Fruit fly (Drosophila melanogaster) whole organism, embryonic: ENCODE results near the gene Hexo1.

Experiments used
- Awh ChIP-seq: fragments of 200-800 bp; sonication (Bioruptor generic); IDR thresholded peaks from 2 replicates; pipeline ENCODE4, ENCODE4 v1.3.6; 2022; ENCODE audit warnings: missing biosample characterization, missing genetic modification characterization
- BEAF-32 ChIP-seq: fragments of 200-800 bp; sonication (Bioruptor generic); optimal IDR thresholded peaks from 3 replicates; lab custom pipeline; 2017; ENCODE audit warnings: missing biosample characterization, missing genetic modification characterization, mild to moderate bottlenecking, moderate library complexity, missing genetic modification reagents
- CG10209 ChIP-seq: fragments of 200-800 bp; sonication (Bioruptor generic); optimal IDR thresholded peaks from 3 replicates; lab custom pipeline; 2017; ENCODE audit warnings: missing biosample characterization, mild to moderate bottlenecking, missing genetic modification characterization, missing genetic modification reagents
- CG11398 ChIP-seq: fragments of 200-800 bp; sonication (Bioruptor generic); optimal IDR thresholded peaks from 2 replicates; lab custom pipeline; 2016; ENCODE audit warnings: missing biosample characterization, missing genetic modification characterization
- CG11560 ChIP-seq: fragments of 200-800 bp; sonication (Bioruptor generic); IDR thresholded peaks from 3 replicates; pipeline ENCODE4 v1.3.6; 2022; ENCODE audit warnings: missing biosample characterization, missing genetic modification characterization
- CG14441 ChIP-seq: fragments of 200-800 bp; sonication (Bioruptor generic); IDR thresholded peaks from 2 replicates; pipeline ENCODE4 v1.3.6; 2022; ENCODE audit warnings: missing biosample characterization, missing genetic modification characterization
- CG15011 ChIP-seq: fragments of 200-800 bp; sonication (Bioruptor generic); optimal IDR thresholded peaks from 3 replicates; lab custom pipeline; 2018; ENCODE audit warnings: missing biosample characterization, mild to moderate bottlenecking, missing genetic modification characterization
- CG1529 ChIP-seq: fragments of 200-800 bp; sonication (Bioruptor generic); optimal IDR thresholded peaks from 3 replicates; lab custom pipeline; 2018; ENCODE audit warnings: missing biosample characterization, missing genetic modification characterization
- CG16779 ChIP-seq: fragments of 200-800 bp; sonication (Bioruptor generic); IDR thresholded peaks from 2 replicates; pipeline ENCODE4 v1.3.6; 2022; ENCODE audit warnings: missing biosample characterization, missing genetic modification characterization
- CG16815 ChIP-seq: fragments of 200-800 bp; sonication (Bioruptor generic); optimal IDR thresholded peaks from 3 replicates; lab custom pipeline; 2017; ENCODE audit warnings: missing biosample characterization, mild to moderate bottlenecking, missing genetic modification characterization
- CG17359 ChIP-seq: fragments of 200-800 bp; sonication (Bioruptor generic); optimal IDR thresholded peaks from 3 replicates; lab custom pipeline; 2018; ENCODE audit warnings: missing biosample characterization, mild to moderate bottlenecking, missing genetic modification characterization, moderate library complexity
- CG17361 ChIP-seq: fragments of 200-800 bp; sonication (Bioruptor generic); IDR thresholded peaks from 3 replicates; pipeline ENCODE4 v1.3.6; 2022; ENCODE audit warnings: missing biosample characterization, missing genetic modification characterization
- CG18262 ChIP-seq: fragments of 200-800 bp; optimal IDR thresholded peaks from 3 replicates; lab custom pipeline; 2019; ENCODE audit warnings: missing biosample characterization, mild to moderate bottlenecking, missing genetic modification characterization, moderate library complexity
- CG18764 ChIP-seq: fragments of 200-800 bp; sonication (Bioruptor generic); optimal IDR thresholded peaks from 3 replicates; lab custom pipeline; 2016; ENCODE audit warnings: missing biosample characterization, missing genetic modification characterization
- CG2712 ChIP-seq: fragments of 200-800 bp; optimal IDR thresholded peaks from 3 replicates; lab custom pipeline; 2019; ENCODE audit warnings: missing biosample characterization, mild to moderate bottlenecking, missing genetic modification characterization, moderate library complexity
- CG31441 ChIP-seq: fragments of 200-800 bp; sonication (Bioruptor generic); IDR thresholded peaks from 2 replicates; pipeline ENCODE4 v1.3.6; 2022; ENCODE audit warnings: missing biosample characterization, missing genetic modification characterization
- CG7556 ChIP-seq: fragments of 200-800 bp; sonication (Bioruptor generic); optimal IDR thresholded peaks from 2 replicates; lab custom pipeline; 2017; ENCODE audit warnings: missing biosample characterization, mild to moderate bottlenecking, missing genetic modification characterization
- CG7745 ChIP-seq: fragments of 200-800 bp; sonication (Bioruptor generic); optimal IDR thresholded peaks from 2 replicates; lab custom pipeline; 2018; ENCODE audit warnings: missing biosample characterization, mild to moderate bottlenecking, missing genetic modification characterization, moderate library complexity
- CG7928 ChIP-seq: fragments of 200-800 bp; sonication (Bioruptor generic); optimal IDR thresholded peaks from 2 replicates; lab custom pipeline; 2017; ENCODE audit warnings: missing biosample characterization, mild to moderate bottlenecking, missing genetic modification characterization
- Dfd ChIP-seq, 2 experiments: fragments of >200 bp; optimal IDR thresholded peaks; 2 replicates each; lab custom pipeline; 2017; ENCODE audit warnings: missing biosample characterization in 2 of 2, missing genetic modification characterization in 2 of 2
- Dip2 ChIP-seq: fragments of 200-800 bp; sonication (Bioruptor generic); IDR thresholded peaks from 2 replicates; pipeline ENCODE4 v1.3.6; 2022; ENCODE audit warnings: missing biosample characterization, missing genetic modification characterization
- Doc2 ChIP-seq: fragments of 200-800 bp; sonication (Bioruptor generic); IDR thresholded peaks from 2 replicates; pipeline ENCODE4 v1.3.6; 2022; ENCODE audit warnings: missing biosample characterization, missing genetic modification characterization
- Elba2 ChIP-seq: fragments of 200-800 bp; sonication (Bioruptor generic); optimal IDR thresholded peaks from 3 replicates; lab custom pipeline; 2016; ENCODE audit warnings: missing biosample characterization, missing genetic modification characterization
- Ets97D ChIP-seq: fragments of 200-800 bp; sonication (Bioruptor generic); optimal IDR thresholded peaks from 3 replicates; lab custom pipeline; 2016; ENCODE audit warnings: missing biosample characterization, missing genetic modification characterization
- H15 ChIP-seq: fragments of 200-800 bp; sonication (Bioruptor generic); IDR thresholded peaks from 3 replicates; pipeline ENCODE4 v1.3.6; 2022; ENCODE audit warnings: missing biosample characterization, missing genetic modification characterization
- HLH4C ChIP-seq: fragments of 200-800 bp; sonication (Bioruptor generic); IDR thresholded peaks from 3 replicates; pipeline ENCODE4 v1.3.6; 2022; ENCODE audit warnings: missing biosample characterization, missing genetic modification characterization; ENCODE audit not compliant: partially characterized antibody
- Hr39 ChIP-seq: fragments of >200 bp; optimal IDR thresholded peaks from 2 replicates; lab custom pipeline; 2017
- Lhr ChIP-seq: fragments of 200-800 bp; sonication (Bioruptor generic); optimal IDR thresholded peaks from 3 replicates; lab custom pipeline; 2017; ENCODE audit warnings: mild to moderate bottlenecking, missing biosample characterization, missing genetic modification reagents, missing genetic modification characterization
- Max ChIP-seq: fragments of 200-800 bp; sonication (Bioruptor generic); optimal IDR thresholded peaks from 2 replicates; lab custom pipeline; 2016; ENCODE audit warnings: missing biosample characterization, mild to moderate bottlenecking, missing genetic modification characterization
- Opbp ChIP-seq: fragments of 200-800 bp; sonication (Bioruptor generic); IDR thresholded peaks from 3 replicates; pipeline ENCODE4 v1.3.6; 2022; ENCODE audit warnings: missing biosample characterization, missing genetic modification characterization; ENCODE audit not compliant: partially characterized antibody
- Pdp1 ChIP-seq, 2 experiments: fragments of 200-800 bp; sonication (Bioruptor generic); optimal IDR thresholded peaks; 3 replicates each; lab custom pipeline; 2016; ENCODE audit warnings: missing biosample characterization in 2 of 2, missing genetic modification characterization in 2 of 2, mild to moderate bottlenecking in 1 of 2, moderate library complexity in 1 of 2
- Rx ChIP-seq: fragments of 200-800 bp; sonication (Bioruptor generic); IDR thresholded peaks from 2 replicates; pipeline ENCODE4 v1.3.6; 2022; ENCODE audit warnings: missing biosample characterization, missing genetic modification characterization
- Stat92E ChIP-seq, 3 experiments: fragments of >200 bp in 2 of 3; fragments of 200-800 bp in 1 of 3; sonication (Bioruptor generic) in 1 of 3; optimal IDR thresholded peaks; 2 replicates each; lab custom pipeline; 2017 to 2019; ENCODE audit warnings: missing biosample characterization in 3 of 3, missing genetic modification characterization in 3 of 3, mild to moderate bottlenecking in 1 of 3, moderate library complexity in 1 of 3
- aop ChIP-seq: fragments of 200-800 bp; sonication (Bioruptor generic); IDR thresholded peaks from 2 replicates; pipeline ENCODE4 v1.3.6; 2022; ENCODE audit warnings: missing biosample characterization, missing genetic modification characterization
- br ChIP-seq: fragments of >200 bp; optimal IDR thresholded peaks from 2 replicates; lab custom pipeline; 2017
- chm ChIP-seq: fragments of 200-800 bp; sonication (Bioruptor generic); IDR thresholded peaks from 2 replicates; pipeline ENCODE4 v1.3.6; 2022; ENCODE audit warnings: missing biosample characterization, missing genetic modification characterization
- danr ChIP-seq: fragments of 200-800 bp; sonication (Bioruptor generic); IDR thresholded peaks from 2 replicates; pipeline ENCODE4 v1.3.6; 2022; ENCODE audit warnings: missing biosample characterization, missing genetic modification characterization
- en ChIP-seq: fragments of 200-800 bp; sonication (Bioruptor generic); optimal IDR thresholded peaks from 2 replicates; lab custom pipeline; 2016; ENCODE audit warnings: missing biosample characterization, missing genetic modification characterization
- fru ChIP-seq: fragments of >200 bp; optimal IDR thresholded peaks from 2 replicates; lab custom pipeline; 2017
- gce ChIP-seq: fragments of 200-800 bp; sonication (Bioruptor generic); IDR thresholded peaks from 3 replicates; pipeline ENCODE4 v1.3.6; 2022; ENCODE audit warnings: missing biosample characterization, missing genetic modification characterization
- kay ChIP-seq: fragments of 200-800 bp; sonication (Bioruptor generic); optimal IDR thresholded peaks from 2 replicates; lab custom pipeline; 2016; ENCODE audit warnings: missing biosample characterization, missing genetic modification characterization
- lola ChIP-seq, 3 experiments: fragments of >200 bp in 2 of 3; fragments of 200-800 bp in 1 of 3; sonication (Bioruptor generic) in 1 of 3; optimal IDR thresholded peaks; 2 replicates each; lab custom pipeline; 2017 to 2019; ENCODE audit warnings: missing biosample characterization in 3 of 3, missing genetic modification characterization in 3 of 3, mild to moderate bottlenecking in 1 of 3, moderate library complexity in 1 of 3
- mam ChIP-seq: fragments of 200-800 bp; sonication (Bioruptor generic); optimal IDR thresholded peaks from 3 replicates; lab custom pipeline; 2016; ENCODE audit warnings: missing biosample characterization, missing genetic modification characterization
- nmo ChIP-seq: fragments of 200-800 bp; sonication (Bioruptor generic); optimal IDR thresholded peaks from 2 replicates; lab custom pipeline; 2018; ENCODE audit warnings: missing biosample characterization, mild to moderate bottlenecking, missing genetic modification characterization, moderate library complexity
- otp ChIP-seq: fragments of 200-800 bp; sonication (Bioruptor generic); IDR thresholded peaks from 3 replicates; pipeline ENCODE4, ENCODE4 v1.3.6; 2022; ENCODE audit warnings: missing biosample characterization, missing genetic modification characterization
- pan ChIP-seq, 4 experiments: fragments of >200 bp in 3 of 4; fragments of 200-800 bp in 1 of 4; sonication (Bioruptor generic) in 1 of 4; optimal IDR thresholded peaks in 3 of 4; IDR thresholded peaks in 1 of 4; 2 replicates each; pipeline versions ENCODE4 v1.3.6 to Lab custom; 2017 to 2022; ENCODE audit warnings: missing biosample characterization in 2 of 4, missing genetic modification characterization in 2 of 4, mixed read lengths in 1 of 4
- ranshi ChIP-seq: fragments of 200-800 bp; sonication (Bioruptor generic); IDR thresholded peaks from 2 replicates; pipeline ENCODE4 v1.3.6; 2022; ENCODE audit warnings: missing biosample characterization, missing genetic modification characterization
- rib ChIP-seq: fragments of 200-800 bp; sonication (Bioruptor generic); IDR thresholded peaks from 2 replicates; pipeline ENCODE4 v1.3.6; 2022; ENCODE audit warnings: missing biosample characterization, missing genetic modification characterization
- sc ChIP-seq, 3 experiments: fragments of >200 bp in 2 of 3; fragments of 200-800 bp in 1 of 3; sonication (Bioruptor generic) in 1 of 3; optimal IDR thresholded peaks; 2 replicates in 2 of 3; 3 replicates in 1 of 3; lab custom pipeline; 2017; ENCODE audit warnings: mild to moderate bottlenecking in 1 of 3, missing biosample characterization in 1 of 3, missing genetic modification characterization in 1 of 3, missing genetic modification reagents in 1 of 3
- sob ChIP-seq: fragments of 200-800 bp; sonication (Bioruptor generic); IDR thresholded peaks from 2 replicates; pipeline ENCODE4 v1.3.6; 2022; ENCODE audit warnings: missing biosample characterization, missing genetic modification characterization
- zen ChIP-seq: fragments of 200-800 bp; sonication (Bioruptor generic); optimal IDR thresholded peaks from 3 replicates; lab custom pipeline; 2018; ENCODE audit warnings: missing biosample characterization, mild to moderate bottlenecking, missing genetic modification characterization, moderate library complexity

The Hexo1 gene

dm6 chr3L:4282627-4283026 lies 5.8 kb upstream of the Hexo1 start, which contains the start of gene CG11583 (continued):
- no peak for TF ChIP-seq lola (GFP tag; optimal IDR thresholded peaks at IDR 0.05; lab: Kevin White, UChicago)
- TF ChIP-seq HLH4C (GFP tag; lab: Robert Waterston, UW): no peak
- no peak for TF ChIP-seq kay (GFP tag; lab: Kevin White, UChicago)
- no peak for TF ChIP-seq H15 (GFP tag; lab: Robert Waterston, UW)
- TF ChIP-seq nmo: peak; percentile 24
- TF ChIP-seq danr (GFP tag; lab: Robert Waterston, UW): no peak
- TF ChIP-seq Stat92E (GFP tag; optimal IDR thresholded peaks at IDR 0.05; lab: Kevin White, UChicago): peak in 1 of 3 experiments; percentile 55
- TF ChIP-seq gce: no peak
- TF ChIP-seq CG11398 (GFP tag; lab: Kevin White, UChicago): no peak
- TF ChIP-seq en: peak; percentile 4
- peak; percentile 86 for TF ChIP-seq Ets97D (GFP tag; lab: Kevin White, UChicago)
- no peak for TF ChIP-seq otp (GFP tag; lab: Robert Waterston, UW)
- no peak for TF ChIP-seq CG15011
- TF ChIP-seq Dip2 (GFP tag; lab: Robert Waterston, UW): no peak
- TF ChIP-seq CG1529: no peak
- TF ChIP-seq CG16815: no peak
- TF ChIP-seq CG7928 (GFP tag; lab: Kevin White, UChicago): peak; percentile 99
- TF ChIP-seq CG18262 (tag; lab: Kevin White, UChicago): peak; percentile 5
- TF ChIP-seq Awh: no peak
- TF ChIP-seq Pdp1 (GFP tag; optimal IDR thresholded peaks at IDR 0.05; lab: Kevin White, UChicago): peak in 1 of 2 experiments; percentile 28
- TF ChIP-seq Max (GFP tag; lab: Kevin White, UChicago): peak; percentile 98
- TF ChIP-seq sc (optimal IDR thresholded peaks at IDR 0.05; lab: Kevin White, UChicago): no peak
- TF ChIP-seq sc (GFP tag; optimal IDR thresholded peaks at IDR 0.05; lab: Kevin White, UChicago): no peak
- no peak for TF ChIP-seq Rx (GFP tag; lab: Robert Waterston, UW)
- peak; percentile 70 for TF ChIP-seq sob
- TF ChIP-seq pan (optimal IDR thresholded peaks at IDR 0.05; lab: Kevin White, UChicago): no peak
- TF ChIP-seq pan (GFP tag; optimal IDR thresholded peaks at IDR 0.05 in 1 of 2, IDR thresholded peaks at IDR 0.05 in 1 of 2): peak in 1 of 2 experiments; percentile 17
- no peak for TF ChIP-seq ranshi (GFP tag; lab: Robert Waterston, UW)
- no peak for TF ChIP-seq br (lab: Kevin White, UChicago)
- TF ChIP-seq CG17359: no peak
- TF ChIP-seq CG31441 (GFP tag; lab: Robert Waterston, UW): no peak
- no peak for TF ChIP-seq Lhr
- TF ChIP-seq CG10209: no peak
- TF ChIP-seq BEAF-32: peak; percentile 35
- TF ChIP-seq CG7745: no peak
- no peak for TF ChIP-seq CG18764 (GFP tag; lab: Kevin White, UChicago)
- TF ChIP-seq Doc2 (GFP tag; lab: Robert Waterston, UW): no peak
- no peak for TF ChIP-seq fru (lab: Kevin White, UChicago)
- peak; percentile 69 for TF ChIP-seq mam (GFP tag; lab: Kevin White, UChicago)
- TF ChIP-seq CG14441 (GFP tag; lab: Robert Waterston, UW): no peak
- no peak for TF ChIP-seq Dfd (GFP tag; optimal IDR thresholded peaks at IDR 0.05; lab: Kevin White, UChicago)
- TF ChIP-seq Hr39 (lab: Kevin White, UChicago): no peak
- no peak for TF ChIP-seq Elba2 (GFP tag; lab: Kevin White, UChicago)
- 0 out of 3 replicates have a peak, but pooled peaks have one; percentile 14 for TF ChIP-seq Opbp (GFP tag; lab: Robert Waterston, UW)
- TF ChIP-seq zen: peak; percentile 8
- TF ChIP-seq CG16779 (GFP tag; lab: Robert Waterston, UW): 0 out of 2 replicates have a peak, but pooled peaks have one; percentile 2
- no peak for TF ChIP-seq aop (GFP tag; lab: Robert Waterston, UW)
- TF ChIP-seq rib: no peak
- no peak for TF ChIP-seq CG11560 (tag; lab: Robert Waterston, UW)
- TF ChIP-seq CG7556: no peak
- TF ChIP-seq CG17361 (GFP tag; lab: Robert Waterston, UW): no peak
- peak; percentile 43 for TF ChIP-seq CG2712 (tag; lab: Kevin White, UChicago)
- TF ChIP-seq chm: no peak
